Worm (Caenorhabditis elegans) whole organism, midembryonic: ENCODE data around the gene T13C2.3.

ENCODE experiments used
- flt-1 ChIP-seq: fragments of 200-800 bp; sonication (Bioruptor generic); IDR thresholded peaks from 2 replicates; pipeline ENCODE4 v1.3.6; 2022; ENCODE audit warnings: missing genetic modification characterization, missing compliant biosample characterization
- ztf-23 ChIP-seq: fragments of 200-800 bp; sonication (Bioruptor generic); IDR thresholded peaks from 2 replicates; pipeline ENCODE4 v1.3.6; 2022; ENCODE audit warnings: missing genetic modification reagents, missing genetic modification characterization, missing compliant biosample characterization

DNA sequence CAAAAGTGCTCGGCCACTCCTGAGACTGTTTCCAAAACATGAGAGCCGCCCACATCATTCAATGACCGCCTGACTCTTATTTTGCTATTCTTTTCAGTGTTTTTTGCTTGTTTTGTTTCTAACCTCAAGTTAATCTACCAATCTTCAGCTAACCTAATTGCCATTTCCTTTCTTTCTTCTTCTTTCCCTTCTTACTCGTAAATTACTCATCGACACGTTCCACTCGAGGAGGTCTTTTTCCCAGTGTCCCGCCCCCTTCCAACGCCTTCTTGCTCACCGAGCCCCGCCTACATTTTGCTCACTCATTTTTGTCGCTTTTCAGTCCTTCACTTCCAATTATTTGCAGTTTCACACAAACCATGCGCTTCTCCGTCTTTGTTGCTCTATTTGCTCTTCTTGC lies 24.3 kb upstream of the T13C2.3 start, which contains the start of gene nlp-50:
- TF ChIP-seq ztf-23, result no peak
- no peak for TF ChIP-seq flt-1
